Fruit fly (Drosophila melanogaster) whole organism, embryonic: ENCODE results near the gene tex.

ENCODE experiments used
- Atf-2 ChIP-seq: fragments of 200-800 bp; sonication (Bioruptor generic); optimal IDR thresholded peaks from 2 replicates; lab custom pipeline; 2016; ENCODE audit warnings: missing biosample characterization, missing genetic modification characterization
- Atf3 ChIP-seq: fragments of 200-800 bp; sonication (Bioruptor generic); optimal IDR thresholded peaks from 3 replicates; lab custom pipeline; 2016; ENCODE audit warnings: missing biosample characterization, missing genetic modification characterization
- CG10543 ChIP-seq: fragments of 200-800 bp; sonication (Bioruptor generic); optimal IDR thresholded peaks from 3 replicates; lab custom pipeline; 2017; ENCODE audit warnings: missing biosample characterization, mild to moderate bottlenecking, missing genetic modification characterization, moderate library complexity
- CG14667 ChIP-seq: fragments of 200-800 bp; sonication (Bioruptor generic); IDR thresholded peaks from 2 replicates; pipeline ENCODE4 v1.3.6; 2022; ENCODE audit warnings: missing biosample characterization, missing genetic modification characterization
- CG1603 ChIP-seq: fragments of 200-800 bp; sonication (Bioruptor generic); optimal IDR thresholded peaks from 2 replicates; lab custom pipeline; 2019; ENCODE audit warnings: missing biosample characterization, mild to moderate bottlenecking, missing genetic modification characterization, moderate library complexity
- CG16863 ChIP-seq: fragments of 200-800 bp; sonication (Bioruptor generic); optimal IDR thresholded peaks from 3 replicates; lab custom pipeline; 2016; ENCODE audit warnings: missing biosample characterization, missing genetic modification characterization
- CG17186 ChIP-seq: fragments of 200-800 bp; sonication (Bioruptor generic); optimal IDR thresholded peaks from 3 replicates; lab custom pipeline; 2017; ENCODE audit warnings: missing biosample characterization, missing genetic modification reagents, missing genetic modification characterization
- CG18599 ChIP-seq: fragments of 200-800 bp; sonication (Bioruptor generic); optimal IDR thresholded peaks from 3 replicates; lab custom pipeline; 2017; ENCODE audit warnings: missing biosample characterization, missing genetic modification characterization, mild to moderate bottlenecking, moderate library complexity, missing genetic modification reagents
- CG18764 ChIP-seq: fragments of 200-800 bp; sonication (Bioruptor generic); optimal IDR thresholded peaks from 3 replicates; lab custom pipeline; 2016; ENCODE audit warnings: missing biosample characterization, missing genetic modification characterization
- CG2120 ChIP-seq: fragments of 200-800 bp; sonication (Bioruptor generic); optimal IDR thresholded peaks from 3 replicates; lab custom pipeline; 2016; ENCODE audit warnings: missing biosample characterization, missing genetic modification characterization
- CG2199 ChIP-seq: fragments of 200-800 bp; sonication (Bioruptor generic); IDR thresholded peaks from 3 replicates; pipeline ENCODE4 v1.3.6; 2022; ENCODE audit warnings: missing biosample characterization, missing genetic modification characterization
- CG31224 ChIP-seq: fragments of 200-800 bp; sonication (Bioruptor generic); IDR thresholded peaks from 2 replicates; pipeline ENCODE4 v1.3.6; 2022; ENCODE audit warnings: missing biosample characterization, missing genetic modification characterization
- CG3163 ChIP-seq: fragments of 200-800 bp; sonication (Bioruptor generic); optimal IDR thresholded peaks from 3 replicates; lab custom pipeline; 2016; ENCODE audit warnings: missing biosample characterization, missing genetic modification characterization
- CG32532 ChIP-seq: fragments of 200-800 bp; sonication (Bioruptor generic); IDR thresholded peaks from 2 replicates; pipeline ENCODE4 v1.3.6; 2022; ENCODE audit warnings: missing biosample characterization, missing genetic modification characterization
- CG34376 ChIP-seq: fragments of 200-800 bp; sonication (Bioruptor generic); optimal IDR thresholded peaks from 2 replicates; lab custom pipeline; 2018; ENCODE audit warnings: missing biosample characterization, mild to moderate bottlenecking, missing genetic modification characterization
- CG8089 ChIP-seq: fragments of 200-800 bp; sonication (Bioruptor generic); optimal IDR thresholded peaks from 3 replicates; lab custom pipeline; 2016; ENCODE audit warnings: missing biosample characterization, missing genetic modification characterization
- CG8290 ChIP-seq, 3 experiments: fragments of 200-800 bp; sonication (Bioruptor generic); optimal IDR thresholded peaks; 2 replicates each; lab custom pipeline; 2016 to 2019; ENCODE audit warnings: missing biosample characterization in 3 of 3, missing genetic modification characterization in 3 of 3, mild to moderate bottlenecking in 2 of 3, moderate library complexity in 1 of 3
- Camta ChIP-seq: fragments of 200-800 bp; sonication (Bioruptor generic); optimal IDR thresholded peaks from 2 replicates; lab custom pipeline; 2016; ENCODE audit warnings: missing biosample characterization, missing genetic modification characterization
- CkIIα-i1 ChIP-seq: fragments of 200-800 bp; sonication (Bioruptor generic); IDR thresholded peaks from 2 replicates; pipeline ENCODE4 v1.3.6; 2022; ENCODE audit warnings: missing biosample characterization, missing genetic modification characterization
- CrebB ChIP-seq: fragments of 200-800 bp; sonication (Bioruptor generic); optimal IDR thresholded peaks from 3 replicates; lab custom pipeline; 2018; ENCODE audit warnings: missing biosample characterization, mild to moderate bottlenecking, missing genetic modification characterization
- E2f2 ChIP-seq: fragments of 200-800 bp; sonication (Bioruptor generic); IDR thresholded peaks from 2 replicates; pipeline ENCODE4 v1.3.6; 2022; ENCODE audit warnings: missing biosample characterization, missing genetic modification characterization
- Gug ChIP-seq: fragments of 200-800 bp; sonication (Bioruptor generic); IDR thresholded peaks from 4 replicates; pipeline ENCODE4 v1.3.6; 2022; ENCODE audit warnings: missing biosample characterization, missing genetic modification characterization
- Hand ChIP-seq: fragments of 200-800 bp; sonication (Bioruptor generic); optimal IDR thresholded peaks from 2 replicates; lab custom pipeline; 2017; ENCODE audit warnings: mild to moderate bottlenecking, missing biosample characterization, missing genetic modification reagents, missing genetic modification characterization
- Max ChIP-seq: fragments of 200-800 bp; sonication (Bioruptor generic); optimal IDR thresholded peaks from 2 replicates; lab custom pipeline; 2016; ENCODE audit warnings: missing biosample characterization, mild to moderate bottlenecking, missing genetic modification characterization
- Med ChIP-seq: fragments of 200-800 bp; sonication (Bioruptor generic); peaks from one replicate; lab custom pipeline; 2016; ENCODE audit warnings: missing biosample characterization, missing genetic modification characterization, mild to moderate bottlenecking, inconsistent platforms, moderate library complexity
- Nf-YB ChIP-seq: fragments of 200-800 bp; sonication (Bioruptor generic); optimal IDR thresholded peaks from 3 replicates; lab custom pipeline; 2019; ENCODE audit warnings: missing biosample characterization, mild to moderate bottlenecking, missing genetic modification characterization, moderate library complexity
- Pdp1 ChIP-seq, 2 experiments: fragments of 200-800 bp; sonication (Bioruptor generic); optimal IDR thresholded peaks; 3 replicates each; lab custom pipeline; 2016; ENCODE audit warnings: missing biosample characterization in 2 of 2, missing genetic modification characterization in 2 of 2, mild to moderate bottlenecking in 1 of 2, moderate library complexity in 1 of 2
- Stat92E ChIP-seq, 3 experiments: fragments of >200 bp in 2 of 3; fragments of 200-800 bp in 1 of 3; sonication (Bioruptor generic) in 1 of 3; optimal IDR thresholded peaks; 2 replicates each; lab custom pipeline; 2017 to 2019; ENCODE audit warnings: missing biosample characterization in 3 of 3, missing genetic modification characterization in 3 of 3, mild to moderate bottlenecking in 1 of 3, moderate library complexity in 1 of 3
- al ChIP-seq: fragments of 200-800 bp; sonication (Bioruptor generic); IDR thresholded peaks from 2 replicates; pipeline ENCODE4 v1.3.6; 2022; ENCODE audit warnings: missing biosample characterization, missing genetic modification characterization
- az2 ChIP-seq: fragments of 200-800 bp; sonication (Bioruptor generic); optimal IDR thresholded peaks from 3 replicates; lab custom pipeline; 2016; ENCODE audit warnings: missing biosample characterization, missing genetic modification characterization
- cg ChIP-seq: fragments of 200-800 bp; sonication (Bioruptor generic); optimal IDR thresholded peaks from 3 replicates; lab custom pipeline; 2019; ENCODE audit warnings: missing biosample characterization, mild to moderate bottlenecking, missing genetic modification characterization, moderate library complexity
- ci ChIP-seq: fragments of 200-800 bp; sonication (Bioruptor generic); IDR thresholded peaks from 3 replicates; pipeline ENCODE4 v1.3.6; 2022; ENCODE audit warnings: missing biosample characterization, missing genetic modification characterization
- emc ChIP-seq: fragments of 200-800 bp; sonication (Bioruptor generic); optimal IDR thresholded peaks from 2 replicates; lab custom pipeline; 2016; ENCODE audit warnings: missing biosample characterization, missing genetic modification characterization
- exex ChIP-seq: fragments of 200-800 bp; sonication (Bioruptor generic); optimal IDR thresholded peaks from 4 replicates; lab custom pipeline; 2018; ENCODE audit warnings: missing biosample characterization, mild to moderate bottlenecking, missing genetic modification characterization, moderate library complexity
- gcm ChIP-seq: fragments of 200-800 bp; sonication (Bioruptor generic); optimal IDR thresholded peaks from 2 replicates; lab custom pipeline; 2019; ENCODE audit warnings: missing biosample characterization, mild to moderate bottlenecking, missing genetic modification characterization, moderate library complexity
- kay ChIP-seq: fragments of 200-800 bp; sonication (Bioruptor generic); optimal IDR thresholded peaks from 2 replicates; lab custom pipeline; 2016; ENCODE audit warnings: missing biosample characterization, missing genetic modification characterization
- knrl ChIP-seq: fragments of 200-800 bp; sonication (Bioruptor generic); IDR thresholded peaks from 3 replicates; pipeline ENCODE4 v1.3.6; 2022; ENCODE audit warnings: missing biosample characterization, missing genetic modification characterization; ENCODE audit not compliant: partially characterized antibody
- pan ChIP-seq, 4 experiments: fragments of >200 bp in 3 of 4; fragments of 200-800 bp in 1 of 4; sonication (Bioruptor generic) in 1 of 4; optimal IDR thresholded peaks in 3 of 4; IDR thresholded peaks in 1 of 4; 2 replicates each; pipeline versions ENCODE4 v1.3.6 to Lab custom; 2017 to 2022; ENCODE audit warnings: missing biosample characterization in 2 of 4, missing genetic modification characterization in 2 of 4, mixed read lengths in 1 of 4
- pita ChIP-seq: fragments of 200-800 bp; sonication (Bioruptor generic); optimal IDR thresholded peaks from 2 replicates; lab custom pipeline; 2017; ENCODE audit warnings: missing biosample characterization, mild to moderate bottlenecking, missing genetic modification characterization
- row ChIP-seq: fragments of 200-800 bp; sonication (Bioruptor generic); IDR thresholded peaks from 3 replicates; pipeline ENCODE4 v1.3.6; 2022; ENCODE audit warnings: missing biosample characterization, missing genetic modification characterization
- scrt ChIP-seq: fragments of 200-800 bp; sonication (Bioruptor generic); optimal IDR thresholded peaks from 2 replicates; lab custom pipeline; 2018; ENCODE audit warnings: missing biosample characterization, mild to moderate bottlenecking, missing genetic modification characterization, moderate library complexity
- sd ChIP-seq: fragments of 200-800 bp; sonication (Bioruptor generic); optimal IDR thresholded peaks from 3 replicates; lab custom pipeline; 2018; ENCODE audit warnings: missing biosample characterization, mild to moderate bottlenecking, missing genetic modification characterization, moderate library complexity
- sima ChIP-seq: fragments of 200-800 bp; sonication (Bioruptor generic); optimal IDR thresholded peaks from 2 replicates; lab custom pipeline; 2016; ENCODE audit warnings: missing biosample characterization, missing genetic modification characterization
- tap ChIP-seq: fragments of 200-800 bp; optimal IDR thresholded peaks from 3 replicates; lab custom pipeline; 2019; ENCODE audit warnings: missing biosample characterization, mild to moderate bottlenecking, missing genetic modification characterization, moderate library complexity
- trem ChIP-seq: fragments of 200-800 bp; optimal IDR thresholded peaks from 3 replicates; lab custom pipeline; 2019; ENCODE audit warnings: missing biosample characterization, mild to moderate bottlenecking, missing genetic modification characterization, moderate library complexity
- twi ChIP-seq: fragments of 200-800 bp; optimal IDR thresholded peaks from 2 replicates; lab custom pipeline; 2019; ENCODE audit warnings: missing biosample characterization, mild to moderate bottlenecking, missing genetic modification characterization, moderate library complexity
- unpg ChIP-seq: fragments of 200-800 bp; sonication (Bioruptor generic); optimal IDR thresholded peaks from 3 replicates; lab custom pipeline; 2018; ENCODE audit warnings: missing biosample characterization, mild to moderate bottlenecking, missing genetic modification characterization, moderate library complexity
- vvl ChIP-seq: fragments of 200-800 bp; sonication (Bioruptor generic); IDR thresholded peaks from 2 replicates; pipeline ENCODE4 v1.3.6; 2022; ENCODE audit warnings: missing biosample characterization, missing genetic modification characterization

tex gene

DNA sequence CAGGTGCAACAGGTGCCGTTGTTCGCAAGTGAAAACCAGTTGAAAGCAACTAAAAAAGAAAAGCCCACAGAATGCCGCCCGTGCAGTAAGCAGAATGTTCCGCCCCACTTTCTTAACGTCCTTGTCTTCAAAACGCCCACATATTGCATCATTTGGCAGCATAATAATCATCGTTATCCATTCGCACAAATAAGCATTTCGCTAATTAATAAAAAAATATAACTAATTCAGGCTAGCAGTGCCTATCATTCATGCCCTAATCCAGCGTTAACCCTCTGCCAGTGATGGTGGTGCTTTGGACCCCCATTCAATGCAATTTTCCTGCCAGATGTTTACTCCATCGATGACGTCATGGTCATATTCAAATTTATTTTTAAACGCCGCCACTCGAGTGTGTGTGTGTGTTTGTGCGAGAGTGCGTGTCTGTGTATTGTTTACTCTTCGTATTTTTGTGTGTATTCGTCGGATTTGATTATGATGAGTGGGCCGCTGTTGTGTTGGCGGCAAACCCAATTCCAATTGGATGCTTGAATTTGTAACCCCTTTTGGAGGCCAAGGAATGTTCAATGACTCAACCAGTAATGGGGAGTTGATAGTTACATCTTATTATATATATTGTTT lies 49.0 kb upstream of the tex start (continued):
- peak; percentile 71 for TF ChIP-seq CG10543 (GFP tag; lab: Kevin White, UChicago)
- peak; percentile 40 for TF ChIP-seq Atf3 (GFP tag; lab: Kevin White, UChicago)
- TF ChIP-seq trem (tag; lab: Kevin White, UChicago): no peak
- 0 out of 3 replicates have a peak, but pooled peaks have one; percentile 2 for TF ChIP-seq row
- peak; percentile 20 for TF ChIP-seq kay
- TF ChIP-seq CG34376: peak; percentile 12
- TF ChIP-seq tap (tag; lab: Kevin White, UChicago): peak; percentile 8
- TF ChIP-seq ci (GFP tag; lab: Robert Waterston, UW): 0 out of 3 replicates have a peak, but pooled peaks have one; percentile 50
- TF ChIP-seq CG3163: no peak
- TF ChIP-seq Camta (GFP tag; lab: Kevin White, UChicago): no peak
- TF ChIP-seq CG2120 (GFP tag; lab: Kevin White, UChicago): no peak
- no peak for TF ChIP-seq CG14667 (GFP tag; lab: Robert Waterston, UW)
- peak; percentile 29 for TF ChIP-seq scrt (GFP tag; lab: Kevin White, UChicago)
- TF ChIP-seq Pdp1 (GFP tag; optimal IDR thresholded peaks at IDR 0.05; lab: Kevin White, UChicago): peak in 1 of 2 experiments; percentile 73
- TF ChIP-seq CG18599: peak; percentile 5
- TF ChIP-seq pan (optimal IDR thresholded peaks at IDR 0.05; lab: Kevin White, UChicago): no peak
- TF ChIP-seq pan (GFP tag; optimal IDR thresholded peaks at IDR 0.05 in 1 of 2, IDR thresholded peaks at IDR 0.05 in 1 of 2): peak in 1 of 2 experiments; percentile 35
- TF ChIP-seq E2f2 (GFP tag; lab: Robert Waterston, UW): peak; percentile 37; the same call in 1 of the 2 replicates
- no peak for TF ChIP-seq CG18764 (GFP tag; lab: Kevin White, UChicago)
- no peak for TF ChIP-seq Med (GFP tag; lab: Kevin White, UChicago)
- peak; percentile 22 for TF ChIP-seq CG1603
- TF ChIP-seq CG8290 (GFP tag; optimal IDR thresholded peaks at IDR 0.05; lab: Kevin White, UChicago): no peak
- peak in 1 of 2 experiments; percentile 51 for TF ChIP-seq CG8290 (tag; optimal IDR thresholded peaks at IDR 0.05; lab: Kevin White, UChicago)
- peak; percentile 92 for TF ChIP-seq cg (GFP tag; lab: Kevin White, UChicago)
- no peak for TF ChIP-seq CG17186
- TF ChIP-seq Nf-YB (GFP tag; lab: Kevin White, UChicago): peak; percentile 45
- TF ChIP-seq sd (tag; lab: Kevin White, UChicago): peak; percentile 83
- TF ChIP-seq al (GFP tag; lab: Robert Waterston, UW): no peak
- TF ChIP-seq exex (tag; lab: Kevin White, UChicago): no peak
- no peak for TF ChIP-seq CG32532
- no peak for TF ChIP-seq emc (GFP tag; lab: Kevin White, UChicago)
- no peak for TF ChIP-seq knrl (GFP tag; lab: Robert Waterston, UW)
- no peak for TF ChIP-seq CG16863 (GFP tag; lab: Kevin White, UChicago)
- peak; percentile 13 for TF ChIP-seq CrebB (tag; lab: Kevin White, UChicago)
- TF ChIP-seq twi (tag; lab: Kevin White, UChicago): peak; percentile 72
- TF ChIP-seq pita (GFP tag; lab: Kevin White, UChicago): no peak
- 0 out of 3 replicates have a peak, but pooled peaks have one; percentile 9 for TF ChIP-seq CG2199
- no peak for TF ChIP-seq az2 (GFP tag; lab: Kevin White, UChicago)
- TF ChIP-seq Gug (GFP tag; lab: Robert Waterston, UW): no peak
- TF ChIP-seq CG31224 (GFP tag; lab: Robert Waterston, UW): no peak
- no peak for TF ChIP-seq Hand (GFP tag; lab: Kevin White, UChicago)
- TF ChIP-seq sima (GFP tag; lab: Kevin White, UChicago): no peak
- no peak for TF ChIP-seq CG8089
- TF ChIP-seq CkIIα-i1: no peak
- peak; percentile 2 for TF ChIP-seq Max (GFP tag; lab: Kevin White, UChicago)
- TF ChIP-seq gcm (GFP tag; lab: Kevin White, UChicago): peak; percentile 64
- TF ChIP-seq Stat92E (GFP tag; optimal IDR thresholded peaks at IDR 0.05; lab: Kevin White, UChicago): peak in 1 of 3 experiments; percentile 56
- TF ChIP-seq unpg: no peak
- no peak for TF ChIP-seq Atf-2 (GFP tag; lab: Kevin White, UChicago)
- TF ChIP-seq vvl (GFP tag; lab: Robert Waterston, UW): peak; percentile 57
